Fruit fly (Drosophila melanogaster) whole organism, embryonic: ENCODE data around the gene CG32700.

Experiments
- Atf6 ChIP-seq: fragments of 200-800 bp; sonication (Bioruptor generic); IDR thresholded peaks from 2 replicates; pipeline ENCODE4 v1.3.6; 2022; ENCODE audit warnings: missing biosample characterization, missing genetic modification characterization
- Bgb ChIP-seq: fragments of 200-800 bp; sonication (Bioruptor generic); IDR thresholded peaks from 2 replicates; pipeline ENCODE4 v1.3.6; 2022; ENCODE audit warnings: missing biosample characterization, missing genetic modification characterization; ENCODE audit not compliant: partially characterized antibody
- CG13624 ChIP-seq: fragments of 200-800 bp; sonication (Bioruptor generic); optimal IDR thresholded peaks from 2 replicates; lab custom pipeline; 2016; ENCODE audit warnings: missing biosample characterization, missing genetic modification characterization
- CG14667 ChIP-seq: fragments of 200-800 bp; sonication (Bioruptor generic); IDR thresholded peaks from 2 replicates; pipeline ENCODE4 v1.3.6; 2022; ENCODE audit warnings: missing biosample characterization, missing genetic modification characterization
- CG1832 ChIP-seq: fragments of 200-800 bp; sonication (Bioruptor generic); optimal IDR thresholded peaks from 2 replicates; lab custom pipeline; 2017; ENCODE audit warnings: missing biosample characterization, mild to moderate bottlenecking, missing genetic modification characterization, inconsistent platforms
- CG2116 ChIP-seq: fragments of 200-800 bp; sonication (Bioruptor generic); optimal IDR thresholded peaks from 3 replicates; lab custom pipeline; 2018; ENCODE audit warnings: missing biosample characterization, mild to moderate bottlenecking, missing genetic modification characterization
- CG2199 ChIP-seq: fragments of 200-800 bp; sonication (Bioruptor generic); IDR thresholded peaks from 3 replicates; pipeline ENCODE4 v1.3.6; 2022; ENCODE audit warnings: missing biosample characterization, missing genetic modification characterization
- CG30020 ChIP-seq: fragments of 200-800 bp; optimal IDR thresholded peaks from 2 replicates; lab custom pipeline; 2019; ENCODE audit warnings: missing biosample characterization, mild to moderate bottlenecking, missing genetic modification characterization, moderate library complexity
- CG30403 ChIP-seq: fragments of 200-800 bp; sonication (Bioruptor generic); optimal IDR thresholded peaks from 3 replicates; lab custom pipeline; 2016; ENCODE audit warnings: missing biosample characterization, missing genetic modification characterization
- CG31224 ChIP-seq: fragments of 200-800 bp; sonication (Bioruptor generic); IDR thresholded peaks from 2 replicates; pipeline ENCODE4 v1.3.6; 2022; ENCODE audit warnings: missing biosample characterization, missing genetic modification characterization
- CG3281 ChIP-seq: fragments of 200-800 bp; sonication (Bioruptor generic); optimal IDR thresholded peaks from 3 replicates; lab custom pipeline; 2017; ENCODE audit warnings: missing biosample characterization, mild to moderate bottlenecking, missing genetic modification characterization
- CG6254 ChIP-seq: fragments of 200-800 bp; sonication (Bioruptor generic); optimal IDR thresholded peaks from 3 replicates; lab custom pipeline; 2017; ENCODE audit warnings: mild to moderate bottlenecking, missing biosample characterization, missing genetic modification reagents, missing genetic modification characterization
- CG7271 ChIP-seq: fragments of 200-800 bp; sonication (Bioruptor generic); optimal IDR thresholded peaks from 2 replicates; lab custom pipeline; 2018; ENCODE audit warnings: missing biosample characterization, mild to moderate bottlenecking, missing genetic modification characterization, moderate library complexity
- CG7556 ChIP-seq: fragments of 200-800 bp; sonication (Bioruptor generic); optimal IDR thresholded peaks from 2 replicates; lab custom pipeline; 2017; ENCODE audit warnings: missing biosample characterization, mild to moderate bottlenecking, missing genetic modification characterization
- CG7839 ChIP-seq: fragments of 200-800 bp; sonication (Bioruptor generic); optimal IDR thresholded peaks from 3 replicates; lab custom pipeline; 2018; ENCODE audit warnings: missing biosample characterization, mild to moderate bottlenecking, missing genetic modification characterization, moderate library complexity
- CG7963 ChIP-seq: fragments of 200-800 bp; sonication (Bioruptor generic); IDR thresholded peaks from 3 replicates; pipeline ENCODE4 v1.3.6; 2022; ENCODE audit warnings: missing biosample characterization, missing genetic modification characterization; ENCODE audit not compliant: partially characterized antibody
- CG8281 ChIP-seq: fragments of 200-800 bp; sonication (Bioruptor generic); optimal IDR thresholded peaks from 2 replicates; lab custom pipeline; 2018; ENCODE audit warnings: missing biosample characterization, mild to moderate bottlenecking, missing genetic modification characterization, moderate library complexity
- GATAe ChIP-seq: fragments of 200-800 bp; sonication (Bioruptor generic); conservative IDR thresholded peaks from 2 replicates; pipeline ENCODE4 v1.3.6; 2022; ENCODE audit warnings: missing biosample characterization, missing genetic modification characterization
- Gug ChIP-seq: fragments of 200-800 bp; sonication (Bioruptor generic); IDR thresholded peaks from 4 replicates; pipeline ENCODE4 v1.3.6; 2022; ENCODE audit warnings: missing biosample characterization, missing genetic modification characterization
- HHEX ChIP-seq: fragments of 200-800 bp; sonication (Bioruptor generic); optimal IDR thresholded peaks from 3 replicates; lab custom pipeline; 2017; ENCODE audit warnings: missing biosample characterization, mild to moderate bottlenecking, missing genetic modification characterization, missing genetic modification reagents
- Hey ChIP-seq: fragments of 200-800 bp; sonication (Bioruptor generic); optimal IDR thresholded peaks from 3 replicates; lab custom pipeline; 2018; ENCODE audit warnings: missing biosample characterization, mild to moderate bottlenecking, missing genetic modification characterization
- HmgZ ChIP-seq: fragments of 200-800 bp; sonication (Bioruptor generic); optimal IDR thresholded peaks from 2 replicates; lab custom pipeline; 2018; ENCODE audit warnings: missing biosample characterization, mild to moderate bottlenecking, missing genetic modification characterization
- Mad ChIP-seq: fragments of 200-800 bp; sonication (Bioruptor generic); optimal IDR thresholded peaks from 2 replicates; lab custom pipeline; 2016; ENCODE audit warnings: missing biosample characterization, missing genetic modification characterization
- PHDP ChIP-seq: fragments of 200-800 bp; sonication (Bioruptor generic); optimal IDR thresholded peaks from 3 replicates; lab custom pipeline; 2018; ENCODE audit warnings: missing biosample characterization, mild to moderate bottlenecking, missing genetic modification characterization, moderate library complexity
- Ptx1 ChIP-seq: fragments of 200-800 bp; sonication (Bioruptor generic); IDR thresholded peaks from 2 replicates; pipeline ENCODE4 v1.3.6; 2022; ENCODE audit warnings: missing biosample characterization, missing genetic modification characterization
- Sin3A ChIP-seq: fragments of >200 bp; optimal IDR thresholded peaks from 2 replicates; lab custom pipeline; 2018
- Taf1 ChIP-seq: fragments of 200-800 bp; sonication (Bioruptor generic); IDR thresholded peaks from 2 replicates; pipeline ENCODE4 v1.3.6; 2022; ENCODE audit warnings: missing biosample characterization, missing genetic modification characterization
- Usf ChIP-seq: fragments of 200-800 bp; sonication (Bioruptor generic); optimal IDR thresholded peaks from 2 replicates; lab custom pipeline; 2017; ENCODE audit warnings: missing genotype, missing biosample characterization, missing genetic modification characterization
- ac ChIP-seq: fragments of 200-800 bp; sonication (Bioruptor generic); optimal IDR thresholded peaks from 3 replicates; lab custom pipeline; 2017; ENCODE audit warnings: missing biosample characterization, mild to moderate bottlenecking, missing genetic modification characterization
- ara ChIP-seq: fragments of 200-800 bp; sonication (Bioruptor generic); IDR thresholded peaks from 2 replicates; pipeline ENCODE4 v1.3.6; 2022; ENCODE audit warnings: missing biosample characterization, missing genetic modification characterization
- az2 ChIP-seq: fragments of 200-800 bp; sonication (Bioruptor generic); optimal IDR thresholded peaks from 3 replicates; lab custom pipeline; 2016; ENCODE audit warnings: missing biosample characterization, missing genetic modification characterization
- crc ChIP-seq: fragments of 200-800 bp; sonication (Bioruptor generic); optimal IDR thresholded peaks from 2 replicates; lab custom pipeline; 2016; ENCODE audit warnings: missing biosample characterization, missing genetic modification characterization
- crp ChIP-seq, 2 experiments: fragments of 200-800 bp; sonication (Bioruptor generic); optimal IDR thresholded peaks; 2 replicates in 1 of 2; 3 replicates in 1 of 2; lab custom pipeline; 2017; ENCODE audit warnings: missing biosample characterization in 2 of 2, missing genetic modification characterization in 2 of 2, mild to moderate bottlenecking in 1 of 2, moderate library complexity in 1 of 2
- dan ChIP-seq: fragments of 200-800 bp; sonication (Bioruptor generic); IDR thresholded peaks from 2 replicates; pipeline ENCODE4 v1.3.6; 2022; ENCODE audit warnings: missing biosample characterization, missing genetic modification characterization
- gsb-n ChIP-seq: fragments of 200-800 bp; sonication (Bioruptor generic); optimal IDR thresholded peaks from 3 replicates; lab custom pipeline; 2018; ENCODE audit warnings: missing biosample characterization, mild to moderate bottlenecking, missing genetic modification characterization
- hkb ChIP-seq, 2 experiments: fragments of 200-800 bp in 1 of 2; fragments of >200 bp in 1 of 2; sonication (Bioruptor generic) in 1 of 2; IDR thresholded peaks in 1 of 2; optimal IDR thresholded peaks in 1 of 2; 2 replicates each; pipeline versions ENCODE4 v1.3.6 to Lab custom; 2017 to 2022; ENCODE audit warnings: missing biosample characterization in 1 of 2, missing genetic modification characterization in 1 of 2
- ind ChIP-seq: fragments of 200-800 bp; sonication (Bioruptor generic); optimal IDR thresholded peaks from 3 replicates; lab custom pipeline; 2016; ENCODE audit warnings: missing biosample characterization, missing genetic modification characterization
- kni ChIP-seq: fragments of 200-800 bp; sonication (Bioruptor generic); optimal IDR thresholded peaks from 3 replicates; lab custom pipeline; 2017; ENCODE audit warnings: mild to moderate bottlenecking, missing biosample characterization, missing genetic modification reagents, missing genetic modification characterization
- lbe ChIP-seq: fragments of 200-800 bp; sonication (Bioruptor generic); optimal IDR thresholded peaks from 2 replicates; lab custom pipeline; 2016; ENCODE audit warnings: missing biosample characterization, mild to moderate bottlenecking, missing genetic modification characterization
- lilli ChIP-seq: fragments of 200-800 bp; sonication (Bioruptor generic); optimal IDR thresholded peaks from 3 replicates; lab custom pipeline; 2016; ENCODE audit warnings: missing biosample characterization, missing genetic modification characterization
- lola ChIP-seq, 3 experiments: fragments of >200 bp in 2 of 3; fragments of 200-800 bp in 1 of 3; sonication (Bioruptor generic) in 1 of 3; optimal IDR thresholded peaks; 2 replicates each; lab custom pipeline; 2017 to 2019; ENCODE audit warnings: missing biosample characterization in 3 of 3, missing genetic modification characterization in 3 of 3, mild to moderate bottlenecking in 1 of 3, moderate library complexity in 1 of 3
- oc ChIP-seq: fragments of 200-800 bp; sonication (Bioruptor generic); optimal IDR thresholded peaks from 2 replicates; lab custom pipeline; 2018; ENCODE audit warnings: missing biosample characterization, mild to moderate bottlenecking, missing genetic modification characterization, moderate library complexity
- pan ChIP-seq, 4 experiments: fragments of >200 bp in 3 of 4; fragments of 200-800 bp in 1 of 4; sonication (Bioruptor generic) in 1 of 4; optimal IDR thresholded peaks in 3 of 4; IDR thresholded peaks in 1 of 4; 2 replicates each; pipeline versions ENCODE4 v1.3.6 to Lab custom; 2017 to 2022; ENCODE audit warnings: missing biosample characterization in 2 of 4, missing genetic modification characterization in 2 of 4, mixed read lengths in 1 of 4
- phol ChIP-seq: fragments of 200-800 bp; sonication (Bioruptor generic); optimal IDR thresholded peaks from 3 replicates; lab custom pipeline; 2018; ENCODE audit warnings: missing biosample characterization, mild to moderate bottlenecking, missing genetic modification characterization, moderate library complexity
- pita ChIP-seq: fragments of 200-800 bp; sonication (Bioruptor generic); optimal IDR thresholded peaks from 2 replicates; lab custom pipeline; 2017; ENCODE audit warnings: missing biosample characterization, mild to moderate bottlenecking, missing genetic modification characterization
- pum ChIP-seq: fragments of 200-800 bp; sonication (Bioruptor generic); optimal IDR thresholded peaks from 2 replicates; lab custom pipeline; 2016; ENCODE audit warnings: missing biosample characterization, missing genetic modification characterization
- shn ChIP-seq: fragments of 200-800 bp; sonication (Bioruptor generic); optimal IDR thresholded peaks from 3 replicates; lab custom pipeline; 2016; ENCODE audit warnings: missing biosample characterization, missing genetic modification characterization
- sima ChIP-seq: fragments of 200-800 bp; sonication (Bioruptor generic); optimal IDR thresholded peaks from 2 replicates; lab custom pipeline; 2016; ENCODE audit warnings: missing biosample characterization, missing genetic modification characterization
- tx ChIP-seq: fragments of 200-800 bp; sonication (Bioruptor generic); optimal IDR thresholded peaks from 2 replicates; lab custom pipeline; 2016; ENCODE audit warnings: missing biosample characterization, missing genetic modification characterization

CG32700 gene

DNA sequence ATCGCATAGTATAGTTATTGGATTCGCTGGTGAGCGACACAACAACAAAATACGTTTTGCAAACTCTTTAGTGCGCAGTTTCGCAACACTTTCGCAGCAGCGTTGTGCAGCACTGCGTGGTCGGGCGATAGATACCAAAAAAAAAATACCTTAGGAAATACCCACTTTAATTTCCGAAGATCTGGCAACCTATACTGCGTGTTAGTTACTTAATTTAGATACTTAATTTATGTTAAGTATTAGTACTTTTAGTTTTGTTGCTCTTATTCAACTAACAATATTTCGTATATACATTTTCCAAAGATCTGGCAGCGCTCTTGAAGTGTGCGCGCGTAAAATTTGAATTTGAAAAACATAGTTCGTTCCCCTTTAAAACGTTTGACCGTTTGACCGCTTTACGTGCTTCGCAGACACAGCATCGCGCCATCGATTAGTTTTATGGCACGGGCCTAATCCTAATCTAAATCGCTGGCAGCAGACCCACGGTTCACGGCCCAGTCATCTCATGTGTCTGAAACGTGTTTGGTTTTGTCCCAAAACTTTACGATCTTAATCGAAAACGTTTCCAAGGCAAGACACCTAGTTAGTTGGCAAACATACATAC, 29.4 kb upstream of the CG32700 start, which contains the start of gene LPCAT (continued):
- TF ChIP-seq crc, result peak; percentile 48
- TF ChIP-seq CG7271 (tag; lab: Kevin White, UChicago), result no peak
- TF ChIP-seq CG7556 (GFP tag; lab: Kevin White, UChicago), result peak; percentile 52
- peak; percentile 52 for TF ChIP-seq CG31224 (GFP tag; lab: Robert Waterston, UW)
- TF ChIP-seq kni (GFP tag; lab: Kevin White, UChicago), result no peak
- TF ChIP-seq lbe (GFP tag; lab: Kevin White, UChicago), result peak; percentile 77
- TF ChIP-seq CG30020 (tag; lab: Kevin White, UChicago), result no peak
- TF ChIP-seq ac, result no peak
- peak; percentile 38 for TF ChIP-seq CG2116 (GFP tag; lab: Kevin White, UChicago)
- TF ChIP-seq CG6254, result no peak
- no peak for TF ChIP-seq oc
- TF ChIP-seq phol (tag; lab: Kevin White, UChicago), result peak; percentile 83
- peak; percentile 88 for TF ChIP-seq Ptx1
- peak; percentile 61; the same call in 1 of the 2 replicates for TF ChIP-seq Atf6 (GFP tag; lab: Robert Waterston, UW)
- no peak for TF ChIP-seq gsb-n (tag; lab: Kevin White, UChicago)
- peak; percentile 83 for TF ChIP-seq pum (GFP tag; lab: Kevin White, UChicago)
- TF ChIP-seq PHDP (tag; lab: Kevin White, UChicago), result peak; percentile 31
- peak; percentile 56 for TF ChIP-seq shn
- TF ChIP-seq pita (GFP tag; lab: Kevin White, UChicago), result no peak
- TF ChIP-seq Gug (GFP tag; lab: Robert Waterston, UW), result peak; percentile 82
- peak; percentile 54 for TF ChIP-seq CG3281 (GFP tag; lab: Kevin White, UChicago)
- peak; percentile 77 for TF ChIP-seq Bgb (GFP tag; lab: Robert Waterston, UW)
- TF ChIP-seq CG8281, result no peak
- TF ChIP-seq sima (GFP tag; lab: Kevin White, UChicago), result no peak
- no peak for TF ChIP-seq GATAe (GFP tag; lab: Robert Waterston, UW)
- TF ChIP-seq HmgZ, result peak; percentile 69
- TF ChIP-seq Usf (GFP tag; lab: Kevin White, UChicago), result peak; percentile 55
- TF ChIP-seq tx (GFP tag; lab: Kevin White, UChicago), result peak; percentile 59
- TF ChIP-seq Taf1 (GFP tag; lab: Robert Waterston, UW), result peak; percentile 42; the same call in 1 of the 2 replicates
- peak; percentile 95 for TF ChIP-seq hkb (optimal IDR thresholded peaks at IDR 0.05; lab: Kevin White, UChicago)
- TF ChIP-seq hkb (GFP tag; IDR thresholded peaks at IDR 0.05; lab: Robert Waterston, UW), result peak; percentile 77
- no peak for TF ChIP-seq pan (optimal IDR thresholded peaks at IDR 0.05; lab: Kevin White, UChicago)
- peak in 1 of 2 experiments; percentile 69 for TF ChIP-seq pan (GFP tag; optimal IDR thresholded peaks at IDR 0.05 in 1 of 2, IDR thresholded peaks at IDR 0.05 in 1 of 2)
- TF ChIP-seq CG30403, result peak; percentile 75
- peak; percentile 71 for TF ChIP-seq CG7839 (tag; lab: Kevin White, UChicago)
- peak; percentile 85 for TF ChIP-seq ind (GFP tag; lab: Kevin White, UChicago)
- TF ChIP-seq CG7963 (GFP tag; lab: Robert Waterston, UW), result no peak
- peak in 2 of 3 experiments; percentile 27 to 36 for TF ChIP-seq lola (GFP tag; optimal IDR thresholded peaks at IDR 0.05; lab: Kevin White, UChicago)
- peak; percentile 74 for TF ChIP-seq HHEX (GFP tag; lab: Kevin White, UChicago)
- TF ChIP-seq lilli (GFP tag; lab: Kevin White, UChicago), result peak; percentile 94
- peak; percentile 79 for TF ChIP-seq CG14667 (GFP tag; lab: Robert Waterston, UW)
- TF ChIP-seq Sin3A (lab: Kevin White, UChicago), result peak; percentile 88
- TF ChIP-seq ara (GFP tag; lab: Robert Waterston, UW), result peak; percentile 77
- no peak for TF ChIP-seq CG1832
- peak; percentile 85 for TF ChIP-seq CG13624
- peak; percentile 39 for TF ChIP-seq Mad
- no peak for TF ChIP-seq dan
- no peak for TF ChIP-seq Hey (tag; lab: Kevin White, UChicago)
- no peak for TF ChIP-seq crp (GFP tag; optimal IDR thresholded peaks at IDR 0.05; lab: Kevin White, UChicago)
- TF ChIP-seq CG2199 (GFP tag; lab: Robert Waterston, UW), result no peak
- TF ChIP-seq az2, result peak; percentile 9
